Worm (Caenorhabditis elegans) whole organism, early embryonic: ENCODE measurements around the gene ras-1.

Experiments used
- B0310.2 ChIP-seq: sonication (generic microtip); optimal IDR thresholded peaks from 2 replicates; lab custom pipeline; 2016; ENCODE audit warnings: mild to moderate bottlenecking, missing genetic modification characterization, missing compliant biosample characterization
- F13C5.2 ChIP-seq: sonication (generic microtip); optimal IDR thresholded peaks from 2 replicates; lab custom pipeline; 2017; ENCODE audit warnings: mild to moderate bottlenecking, missing genetic modification characterization, inconsistent platforms, missing compliant biosample characterization
- aly-1 ChIP-seq: sonication (generic microtip); optimal IDR thresholded peaks from 2 replicates; lab custom pipeline; 2016; ENCODE audit warnings: missing genetic modification characterization, missing compliant biosample characterization
- ama-1 ChIP-seq: fragments of 150-350 bp; optimal IDR thresholded peaks from 2 replicates; lab custom pipeline; 2014
- ceh-13 ChIP-seq: fragments of 200-800 bp; sonication (Bioruptor generic); optimal IDR thresholded peaks from 2 replicates; lab custom pipeline; 2018; ENCODE audit warnings: mild to moderate bottlenecking, missing genetic modification characterization, missing compliant biosample characterization
- ceh-36 ChIP-seq: sonication (generic microtip); optimal IDR thresholded peaks from 2 replicates; lab custom pipeline; 2016; ENCODE audit warnings: missing genetic modification characterization, inconsistent platforms, missing compliant biosample characterization
- ets-7 ChIP-seq: sonication (generic microtip); optimal IDR thresholded peaks from 2 replicates; lab custom pipeline; 2016; ENCODE audit warnings: missing genotype, missing genetic modification characterization, missing compliant biosample characterization
- flt-1 ChIP-seq: fragments of 200-800 bp; sonication (Bioruptor generic); IDR thresholded peaks from 2 replicates; pipeline ENCODE4 v1.3.6; 2022; ENCODE audit warnings: missing genetic modification characterization, missing compliant biosample characterization
- hmbx-1 ChIP-seq: sonication (generic microtip); optimal IDR thresholded peaks from 2 replicates; lab custom pipeline; 2016; ENCODE audit warnings: mild to moderate bottlenecking, missing genetic modification characterization, missing compliant biosample characterization
- hmg-4 ChIP-seq: fragments of 200-800 bp; sonication (Bioruptor generic); optimal IDR thresholded peaks from 2 replicates; lab custom pipeline; 2018; ENCODE audit warnings: mild to moderate bottlenecking, missing genetic modification characterization, missing compliant biosample characterization
- hnd-1 ChIP-seq: sonication (generic microtip); optimal IDR thresholded peaks from 2 replicates; lab custom pipeline; 2016; ENCODE audit warnings: missing genetic modification characterization, missing compliant biosample characterization
- pes-1 ChIP-seq: fragments of 200-800 bp; sonication (Bioruptor generic); IDR thresholded peaks from 2 replicates; pipeline ENCODE4 v1.3.6; 2022; ENCODE audit warnings: missing genetic modification reagents, missing genetic modification characterization, missing compliant biosample characterization
- scrt-1 ChIP-seq: fragments of 200-800 bp; sonication (Bioruptor generic); IDR thresholded peaks from 2 replicates; pipeline ENCODE4 v1.3.6; 2022; ENCODE audit warnings: missing genetic modification characterization, missing compliant biosample characterization
- sea-1 ChIP-seq: fragments of 200-800 bp; sonication (Bioruptor generic); conservative IDR thresholded peaks from 2 replicates; pipeline ENCODE4 v1.3.6; 2022; ENCODE audit warnings: missing genetic modification characterization, missing compliant biosample characterization
- tbx-11 ChIP-seq: fragments of 200-800 bp; sonication (Bioruptor generic); IDR thresholded peaks from 2 replicates; pipeline ENCODE4 v1.3.6; 2022; ENCODE audit warnings: missing genetic modification characterization, missing compliant biosample characterization
- tbx-37 ChIP-seq: fragments of 200-800 bp; sonication (Bioruptor generic); conservative IDR thresholded peaks from 2 replicates; pipeline ENCODE4 v1.3.6; 2022; ENCODE audit warnings: missing genetic modification reagents, missing genetic modification characterization, missing compliant biosample characterization
- tra-4 ChIP-seq: sonication (generic microtip); optimal IDR thresholded peaks from 2 replicates; lab custom pipeline; 2017; ENCODE audit warnings: missing genetic modification characterization, missing compliant biosample characterization

The ras-1 gene

ce11 chrII:12346289-12346989, 5.6 kb downstream of the ras-1 start:
- no peak for TF ChIP-seq flt-1
- no peak for TF ChIP-seq ama-1 (lab: Kevin White, UChicago)
- no peak for TF ChIP-seq ets-7 (tag; lab: Kevin White, UChicago)
- no peak for TF ChIP-seq hmbx-1
- no peak for TF ChIP-seq hmg-4 (GFP tag; lab: Kevin White, UChicago)
- no peak for TF ChIP-seq tra-4 (tag; lab: Kevin White, UChicago)
- no peak for TF ChIP-seq ceh-13 (GFP tag; lab: Kevin White, UChicago)
- no peak for TF ChIP-seq tbx-11
- no peak for TF ChIP-seq ceh-36 (tag; lab: Kevin White, UChicago)
- TF ChIP-seq hnd-1 (tag; lab: Kevin White, UChicago): no peak
- TF ChIP-seq B0310.2 (tag; lab: Kevin White, UChicago): no peak
- no peak for TF ChIP-seq aly-1 (tag; lab: Kevin White, UChicago)
- TF ChIP-seq tbx-37 (GFP tag; lab: Robert Waterston, UW): no peak
- TF ChIP-seq sea-1 (GFP tag; lab: Robert Waterston, UW): no peak

- TF ChIP-seq pes-1 (GFP tag; lab: Robert Waterston, UW) (0 out of 2 replicates have a peak, but pooled peaks have one; percentile 34), ceh-13 (GFP tag; lab: Kevin White, UChicago) (no peak)
These were observed 7.3 kb downstream of the ras-1 start, which contains the start of gene C44C11.6 for ce11 chrII:12344787-12345186. C44C11.6 (plus strand) TSS chrII:12344809.

- TF ChIP-seq F13C5.2 (tag; lab: Kevin White, UChicago) (no peak), ceh-36 (tag; lab: Kevin White, UChicago) (peak; percentile 77)
These were observed 8.3 kb downstream of the ras-1 start for ce11 chrII:12343710-12344109.

ce11 chrII:12342928-12343327, 9.1 kb downstream of the ras-1 start:
- TF ChIP-seq ama-1 (lab: Kevin White, UChicago): no peak
- TF ChIP-seq ceh-13 (GFP tag; lab: Kevin White, UChicago): no peak
- TF ChIP-seq hmg-4 (GFP tag; lab: Kevin White, UChicago): no peak
- TF ChIP-seq B0310.2 (tag; lab: Kevin White, UChicago): no peak
- no peak for TF ChIP-seq pes-1 (GFP tag; lab: Robert Waterston, UW)
- TF ChIP-seq sea-1 (GFP tag; lab: Robert Waterston, UW): no peak
- TF ChIP-seq hmbx-1: no peak
- TF ChIP-seq aly-1 (tag; lab: Kevin White, UChicago): no peak
- no peak for TF ChIP-seq F13C5.2 (tag; lab: Kevin White, UChicago)
- TF ChIP-seq ceh-36 (tag; lab: Kevin White, UChicago): no peak
- TF ChIP-seq ets-7 (tag; lab: Kevin White, UChicago): no peak

ce11 chrII:12341566-12342223, 10.3 kb downstream of the ras-1 start:
- TF ChIP-seq aly-1 (tag; lab: Kevin White, UChicago): no peak
- TF ChIP-seq hmbx-1: no peak
- TF ChIP-seq B0310.2 (tag; lab: Kevin White, UChicago): no peak
- no peak for TF ChIP-seq hmg-4 (GFP tag; lab: Kevin White, UChicago)
- TF ChIP-seq scrt-1 (GFP tag; lab: Robert Waterston, UW): no peak
- TF ChIP-seq sea-1 (GFP tag; lab: Robert Waterston, UW): no peak
- TF ChIP-seq tra-4 (tag; lab: Kevin White, UChicago): no peak
- no peak for TF ChIP-seq ets-7 (tag; lab: Kevin White, UChicago)
- TF ChIP-seq pes-1 (GFP tag; lab: Robert Waterston, UW): no peak
- no peak for TF ChIP-seq F13C5.2 (tag; lab: Kevin White, UChicago)
- no peak for TF ChIP-seq tbx-11
- TF ChIP-seq hnd-1 (tag; lab: Kevin White, UChicago): no peak
- TF ChIP-seq flt-1: no peak

ce11 chrII:12339644-12340043, 12.4 kb downstream of the ras-1 start, which contains the start of gene sop-2:
sop-2 (plus strand) TSS chrII:12339944.
- TF ChIP-seq sea-1 (GFP tag; lab: Robert Waterston, UW) (no peak), pes-1 (GFP tag; lab: Robert Waterston, UW) (no peak), ama-1 (lab: Kevin White, UChicago) (no peak), tra-4 (tag; lab: Kevin White, UChicago) (no peak), scrt-1 (GFP tag; lab: Robert Waterston, UW) (no peak), ets-7 (tag; lab: Kevin White, UChicago) (no peak)

- TF ChIP-seq hmbx-1 (no peak), sea-1 (GFP tag; lab: Robert Waterston, UW) (0 out of 2 replicates have a peak, but pooled peaks have one; percentile 34), F13C5.2 (tag; lab: Kevin White, UChicago) (peak; percentile 7)
These were observed 12.9 kb downstream of the ras-1 start for ce11 chrII:12339152-12339551.

- TF ChIP-seq tbx-11 (no peak), B0310.2 (tag; lab: Kevin White, UChicago) (no peak), hnd-1 (tag; lab: Kevin White, UChicago) (no peak), tra-4 (tag; lab: Kevin White, UChicago) (no peak), aly-1 (tag; lab: Kevin White, UChicago) (no peak), hmg-4 (GFP tag; lab: Kevin White, UChicago) (no peak), sea-1 (GFP tag; lab: Robert Waterston, UW) (no peak), flt-1 (no peak), F13C5.2 (tag; lab: Kevin White, UChicago) (no peak), ama-1 (lab: Kevin White, UChicago) (no peak), pes-1 (GFP tag; lab: Robert Waterston, UW) (no peak), scrt-1 (GFP tag; lab: Robert Waterston, UW) (no peak), tbx-37 (GFP tag; lab: Robert Waterston, UW) (no peak), ceh-13 (GFP tag; lab: Kevin White, UChicago) (no peak)
These were observed 16.6 kb downstream of the ras-1 start, which contains the start of gene sre-52 for ce11 chrII:12335430-12335829. sre-52 (plus strand) TSS chrII:12335730.
